Fruit fly (Drosophila melanogaster) whole organism, prepupa: ENCODE data around the gene hoip.

ENCODE experiments used
- Blimp-1 ChIP-seq: fragments of 200-800 bp; sonication (Bioruptor generic); optimal IDR thresholded peaks from 3 replicates; lab custom pipeline; 2017; ENCODE audit warnings: missing biosample characterization, missing genetic modification characterization, mild to moderate bottlenecking, moderate library complexity, missing genetic modification reagents
- CG10631 ChIP-seq: fragments of 200-800 bp; sonication (Bioruptor generic); optimal IDR thresholded peaks from 2 replicates; lab custom pipeline; 2016; ENCODE audit warnings: missing biosample characterization, missing genetic modification characterization
- CG10669 ChIP-seq: fragments of 200-800 bp; sonication (Bioruptor generic); optimal IDR thresholded peaks from 3 replicates; lab custom pipeline; 2018; ENCODE audit warnings: missing biosample characterization, mild to moderate bottlenecking, missing genetic modification characterization, moderate library complexity
- CG3032 ChIP-seq: fragments of 200-800 bp; optimal IDR thresholded peaks from 2 replicates; lab custom pipeline; 2019; ENCODE audit warnings: missing biosample characterization, mild to moderate bottlenecking, missing genetic modification characterization, moderate library complexity
- CG34406 ChIP-seq: fragments of 200-800 bp; sonication (Bioruptor generic); optimal IDR thresholded peaks from 3 replicates; lab custom pipeline; 2016; ENCODE audit warnings: missing biosample characterization, missing genetic modification characterization
- Eip78C ChIP-seq: fragments of 200-800 bp; sonication (Bioruptor generic); peaks from one replicate; lab custom pipeline; 2016; ENCODE audit warnings: missing biosample characterization, missing genetic modification characterization
- Lpt ChIP-seq: fragments of 200-800 bp; sonication (Bioruptor generic); optimal IDR thresholded peaks from 3 replicates; lab custom pipeline; 2016; ENCODE audit warnings: missing biosample characterization, missing genetic modification characterization
- Smox ChIP-seq: fragments of 200-800 bp; sonication (Bioruptor generic); optimal IDR thresholded peaks from 3 replicates; lab custom pipeline; 2016; ENCODE audit warnings: missing biosample characterization, missing genetic modification characterization
- achi ChIP-seq: fragments of 200-800 bp; sonication (Bioruptor generic); optimal IDR thresholded peaks from 3 replicates; lab custom pipeline; 2016; ENCODE audit warnings: missing biosample characterization, missing genetic modification characterization
- dsx ChIP-seq: fragments of 200-800 bp; optimal IDR thresholded peaks from 3 replicates; lab custom pipeline; 2019; ENCODE audit warnings: missing biosample characterization, mild to moderate bottlenecking, missing genetic modification characterization, moderate library complexity; ENCODE audit not compliant: poor library complexity, severe bottlenecking
- net ChIP-seq: fragments of 200-800 bp; sonication (Bioruptor generic); optimal IDR thresholded peaks from 3 replicates; lab custom pipeline; 2016; ENCODE audit warnings: missing biosample characterization, missing genetic modification characterization
- pdm3 ChIP-seq: fragments of 200-800 bp; sonication (Bioruptor generic); optimal IDR thresholded peaks from 3 replicates; lab custom pipeline; 2016; ENCODE audit warnings: missing biosample characterization, missing genetic modification characterization
- vri ChIP-seq: fragments of 200-800 bp; sonication (Bioruptor generic); optimal IDR thresholded peaks from 3 replicates; lab custom pipeline; 2016; ENCODE audit warnings: missing biosample characterization, mild to moderate bottlenecking, missing genetic modification characterization

DNA sequence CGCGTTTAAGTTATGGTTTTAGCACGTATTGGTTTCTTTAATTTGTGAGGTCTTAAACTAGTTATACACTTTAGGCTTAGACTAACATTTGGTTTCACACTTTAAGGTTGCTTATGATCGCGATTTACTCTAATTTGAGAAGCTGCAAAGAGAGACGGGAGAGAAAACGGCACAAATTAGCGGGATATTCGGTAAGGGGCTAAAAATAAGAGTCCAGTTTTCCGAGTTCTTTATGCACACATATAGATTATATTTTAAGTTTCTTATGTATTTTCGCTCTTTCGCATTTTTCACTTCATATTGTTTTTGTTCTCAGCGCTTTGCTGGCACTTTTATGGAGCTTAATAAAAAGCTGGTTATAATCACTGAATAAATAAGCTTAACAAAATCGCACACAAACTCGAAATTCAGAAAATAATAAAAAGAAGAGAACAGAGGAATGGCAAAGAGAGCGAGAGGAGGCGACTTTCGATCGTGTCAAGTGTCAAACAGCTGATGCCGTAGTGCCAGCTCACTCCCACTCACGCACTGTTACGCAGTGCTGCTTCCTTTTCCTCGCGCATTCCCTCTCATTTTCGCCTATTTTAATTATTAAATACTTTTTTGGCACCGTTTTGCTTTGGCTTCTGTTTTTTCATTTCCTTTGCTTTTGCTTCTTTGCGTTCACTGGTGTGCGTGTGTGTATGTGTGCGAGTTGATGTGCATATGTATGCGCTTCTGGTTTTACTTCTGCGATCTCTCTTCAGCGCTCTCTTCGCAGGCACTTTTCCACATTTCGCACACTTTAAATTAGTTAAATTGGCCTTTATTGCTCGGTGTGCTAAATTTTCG is 1.3 kb upstream of the hoip start:
- no peak for TF ChIP-seq CG34406
- TF ChIP-seq net: peak; percentile 13
- no peak for TF ChIP-seq CG10669 (GFP tag; lab: Kevin White, UChicago)
- TF ChIP-seq Eip78C (GFP tag; lab: Kevin White, UChicago): peak; percentile 66
- no peak for TF ChIP-seq Smox (GFP tag; lab: Kevin White, UChicago)
- no peak for TF ChIP-seq Blimp-1 (GFP tag; lab: Kevin White, UChicago)
- no peak for TF ChIP-seq pdm3
- no peak for TF ChIP-seq achi (GFP tag; lab: Kevin White, UChicago)
- TF ChIP-seq Lpt (GFP tag; lab: Kevin White, UChicago): no peak
- no peak for TF ChIP-seq dsx (GFP tag; lab: Kevin White, UChicago)
- TF ChIP-seq vri (GFP tag; lab: Kevin White, UChicago): peak; percentile 52
- no peak for TF ChIP-seq CG3032 (tag; lab: Kevin White, UChicago)
- TF ChIP-seq CG10631: no peak
